Worm (Caenorhabditis elegans): ENCODE data around the gene M04B2.6.

DNA sequence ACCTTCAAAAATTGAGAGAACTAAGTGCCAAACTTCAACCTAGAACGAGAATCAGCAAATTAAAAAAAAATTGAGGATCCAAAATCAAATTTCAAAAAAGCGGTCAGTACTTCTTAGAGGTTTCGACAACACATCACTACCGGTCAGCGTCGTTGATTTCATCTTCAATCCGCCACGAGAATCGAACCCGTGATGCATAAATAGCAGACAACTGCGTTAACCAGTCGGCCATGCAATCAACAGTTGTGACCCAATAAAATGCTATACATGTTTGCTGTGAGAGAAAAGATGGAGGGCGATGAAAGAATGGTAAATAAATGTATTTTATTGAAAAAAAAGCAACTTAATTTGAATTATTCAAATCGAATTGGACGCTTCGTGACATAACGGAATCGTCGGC lies 39.1 kb upstream of the M04B2.6 start:
- TF ChIP-seq tbx-11 (GFP tag; IDR thresholded peaks at IDR 0.05) = peak; percentile 87
- TF ChIP-seq aly-1 (tag; optimal IDR thresholded peaks at IDR 0.05) = peak; percentile 91
- TF ChIP-seq ama-1 (optimal IDR thresholded peaks at IDR 0.05) = no peak
- peak; percentile 86 for TF ChIP-seq flt-1 (GFP tag; IDR thresholded peaks at IDR 0.05)
- TF ChIP-seq tra-4 (tag; optimal IDR thresholded peaks at IDR 0.05) = peak; percentile 63
- peak; percentile 89 for TF ChIP-seq F13C5.2 (tag; optimal IDR thresholded peaks at IDR 0.05)
